Fruit fly (Drosophila melanogaster): Measurements from ENCODE around the gene Ask1.

dm6 chr3R:19880431-19880939, 966 bp downstream of the Ask1 start:
- TF ChIP-seq pan (optimal IDR thresholded peaks at IDR 0.05) (no peak), EcR (GFP tag; optimal IDR thresholded peaks at IDR 0.05) (no peak), CG8478 (optimal IDR thresholded peaks at IDR 0.05) (no peak), Dll (optimal IDR thresholded peaks at IDR 0.05) (no peak), usp (GFP tag; optimal IDR thresholded peaks at IDR 0.05) (no peak), psq (optimal IDR thresholded peaks at IDR 0.05) (no peak)

All from whole organism.